Worm (Caenorhabditis elegans) whole organism, L4/young adult: Measurements from ENCODE around the gene gcy-13.

Experiments
- dao-5 ChIP-seq: sonication (generic microtip); optimal IDR thresholded peaks from 2 replicates; lab custom pipeline; 2016; ENCODE audit warnings: missing genotype, missing genetic modification characterization, moderate library complexity, missing compliant biosample characterization
- him-1 ChIP-seq: sonication (generic microtip); optimal IDR thresholded peaks from 2 replicates; lab custom pipeline; 2016; ENCODE audit warnings: missing genotype, missing genetic modification reagents, missing genetic modification characterization, missing compliant biosample characterization

ce11 chrV:12408996-12409395 lies 39.7 kb upstream of the gcy-13 start:
- no peak for TF ChIP-seq him-1 (tag; lab: Kevin White, UChicago)
- TF ChIP-seq dao-5 (tag; lab: Kevin White, UChicago) = no peak
